Worm (Caenorhabditis elegans) whole organism, L3 larva: Measurements from ENCODE around the gene sra-6.

Experiments used
- R02D3.7 ChIP-seq: fragments of 150-350 bp; optimal IDR thresholded peaks from 2 replicates; lab custom pipeline; 2014; ENCODE audit warnings: missing biosample characterization, missing genetic modification characterization
- aly-2 ChIP-seq: fragments of 150-350 bp; optimal IDR thresholded peaks from 2 replicates; lab custom pipeline; 2014; ENCODE audit warnings: missing biosample characterization, missing genetic modification characterization
- ceh-28 ChIP-seq: fragments of 150-350 bp; optimal IDR thresholded peaks from 2 replicates; lab custom pipeline; 2014; ENCODE audit warnings: missing biosample characterization, missing genetic modification reagents, missing genetic modification characterization
- ceh-82 ChIP-seq: fragments of 150-350 bp; optimal IDR thresholded peaks from 2 replicates; lab custom pipeline; 2014; ENCODE audit warnings: missing biosample characterization, missing genetic modification characterization
- ceh-9 ChIP-seq: sonication (generic microtip); optimal IDR thresholded peaks from 2 replicates; lab custom pipeline; 2018; ENCODE audit warnings: missing biosample characterization, missing genetic modification characterization
- egl-27 ChIP-seq: sonication (generic microtip); optimal IDR thresholded peaks from 4 replicates; lab custom pipeline; 2017; ENCODE audit warnings: missing biosample characterization, missing genetic modification reagents, missing genetic modification characterization
- egl-5 ChIP-seq: fragments of 150-350 bp; optimal IDR thresholded peaks from 2 replicates; lab custom pipeline; 2017; ENCODE audit warnings: missing biosample characterization, missing genetic modification reagents, missing genetic modification characterization, inconsistent platforms
- elt-2 ChIP-seq: sonication (generic microtip); optimal IDR thresholded peaks from 2 replicates; lab custom pipeline; 2016; ENCODE audit warnings: missing genetic modification reagents, mild to moderate bottlenecking, missing genetic modification characterization, missing compliant biosample characterization
- eor-1 ChIP-seq, 2 experiments: fragments of 150-350 bp; optimal IDR thresholded peaks; 2 replicates each; lab custom pipeline; 2014 to 2018; ENCODE audit warnings: missing biosample characterization in 2 of 2, missing genetic modification characterization in 2 of 2
- fkh-10 ChIP-seq: sonication (generic microtip); optimal IDR thresholded peaks from 2 replicates; lab custom pipeline; 2017; ENCODE audit warnings: missing biosample characterization, missing genetic modification reagents, missing genetic modification characterization
- hmg-11 ChIP-seq: sonication (generic microtip); optimal IDR thresholded peaks from 2 replicates; lab custom pipeline; 2016; ENCODE audit warnings: missing genetic modification characterization, missing compliant biosample characterization
- jun-1 ChIP-seq: fragments of 150-350 bp; optimal IDR thresholded peaks from 2 replicates; lab custom pipeline; 2014; ENCODE audit warnings: missing biosample characterization, missing genetic modification reagents, missing genetic modification characterization
- lin-15B ChIP-seq: fragments of 150-350 bp; optimal IDR thresholded peaks from 2 replicates; lab custom pipeline; 2014; ENCODE audit warnings: missing biosample characterization, missing genetic modification characterization
- lin-39 ChIP-seq: fragments of 150-350 bp; optimal IDR thresholded peaks from 2 replicates; lab custom pipeline; 2018; ENCODE audit warnings: missing biosample characterization, missing genetic modification reagents, missing genetic modification characterization
- lsy-12 ChIP-seq: sonication (generic microtip); optimal IDR thresholded peaks from 2 replicates; lab custom pipeline; 2016; ENCODE audit warnings: mild to moderate bottlenecking, missing genetic modification characterization, missing compliant biosample characterization
- mdl-1 ChIP-seq: fragments of 150-350 bp; optimal IDR thresholded peaks from 2 replicates; lab custom pipeline; 2014; ENCODE audit warnings: missing biosample characterization, missing genetic modification characterization
- mml-1 ChIP-seq: fragments of 150-350 bp; sonication (generic microtip); optimal IDR thresholded peaks from 3 replicates; lab custom pipeline; 2014; ENCODE audit warnings: missing biosample characterization, missing genetic modification characterization
- nhr-11 ChIP-seq: fragments of 150-350 bp; optimal IDR thresholded peaks from 2 replicates; lab custom pipeline; 2014; ENCODE audit warnings: missing biosample characterization, missing genetic modification characterization
- nhr-23 ChIP-seq: fragments of 150-350 bp; optimal IDR thresholded peaks from 2 replicates; lab custom pipeline; 2014; ENCODE audit warnings: missing biosample characterization, missing genetic modification reagents, missing genetic modification characterization
- nhr-28 ChIP-seq: fragments of 150-350 bp; optimal IDR thresholded peaks from 2 replicates; lab custom pipeline; 2014; ENCODE audit warnings: missing biosample characterization, missing genetic modification characterization
- nhr-43 ChIP-seq: sonication (generic microtip); optimal IDR thresholded peaks from 2 replicates; lab custom pipeline; 2016; ENCODE audit warnings: mild to moderate bottlenecking, missing genetic modification characterization, missing compliant biosample characterization; ENCODE audit not compliant: poor library complexity, severe bottlenecking
- nhr-67 ChIP-seq: fragments of 150-350 bp; optimal IDR thresholded peaks from 2 replicates; lab custom pipeline; 2014; ENCODE audit warnings: missing biosample characterization, missing genetic modification characterization
- nhr-76 ChIP-seq: fragments of 150-350 bp; sonication (generic microtip); optimal IDR thresholded peaks from 5 replicates; lab custom pipeline; 2014; ENCODE audit warnings: missing biosample characterization, missing genetic modification characterization
- nhr-77 ChIP-seq: fragments of 150-350 bp; optimal IDR thresholded peaks from 2 replicates; lab custom pipeline; 2014; ENCODE audit warnings: missing biosample characterization, missing genetic modification characterization
- pha-4 ChIP-seq: fragments of 150-350 bp; optimal IDR thresholded peaks from 2 replicates; lab custom pipeline; 2014; ENCODE audit warnings: missing biosample characterization, missing genetic modification reagents, missing genetic modification characterization
- sea-2 ChIP-seq: fragments of 150-350 bp; sonication (generic microtip); optimal IDR thresholded peaks from 4 replicates; lab custom pipeline; 2014; ENCODE audit warnings: missing biosample characterization, missing genetic modification reagents, missing genetic modification characterization
- skn-1 ChIP-seq: fragments of 150-350 bp; optimal IDR thresholded peaks from 2 replicates; lab custom pipeline; 2014; ENCODE audit warnings: missing biosample characterization, missing genetic modification characterization
- tbx-2 ChIP-seq: sonication (generic microtip); optimal IDR thresholded peaks from 2 replicates; lab custom pipeline; 2016; ENCODE audit warnings: mild to moderate bottlenecking, missing genetic modification characterization, missing compliant biosample characterization
- unc-39 ChIP-seq: sonication (generic microtip); optimal IDR thresholded peaks from 4 replicates; lab custom pipeline; 2017; ENCODE audit warnings: missing biosample characterization, missing genetic modification characterization
- unc-62 ChIP-seq: fragments of 150-350 bp; sonication (generic microtip); optimal IDR thresholded peaks from 4 replicates; lab custom pipeline; 2014; ENCODE audit warnings: missing biosample characterization, missing genetic modification reagents, missing genetic modification characterization
- zag-1 ChIP-seq: fragments of 150-350 bp; optimal IDR thresholded peaks from 2 replicates; lab custom pipeline; 2014; ENCODE audit warnings: missing biosample characterization, missing genetic modification characterization
- ztf-4 ChIP-seq: fragments of 150-350 bp; optimal IDR thresholded peaks from 2 replicates; lab custom pipeline; 2014; ENCODE audit warnings: missing biosample characterization, missing genetic modification characterization

sra-6 gene

ce11 chrII:9537429-9537828, 13.2 kb downstream of the sra-6 start, which contains the start of gene sra-8:
Gene sra-8, plus strand, starts transcription at chrII:9537729.
- TF ChIP-seq aly-2 (no peak), fkh-10 (GFP tag; lab: Kevin White, UChicago) (no peak), egl-27 (tag; lab: Kevin White, UChicago) (no peak), ceh-82 (tag; lab: Kevin White, UChicago) (no peak)

ce11 chrII:9532011-9532410, 18.6 kb downstream of the sra-6 start, which contains the start of gene sra-9:
Gene sra-9, plus strand, starts transcription at chrII:9532311.
- no peak for TF ChIP-seq mml-1
- no peak for TF ChIP-seq sea-2
- no peak for TF ChIP-seq hmg-11 (tag; lab: Kevin White, UChicago)
- TF ChIP-seq nhr-28 (tag; lab: Kevin White, UChicago), result no peak

ce11 chrII:9528480-9528879, 22.1 kb downstream of the sra-6 start, which contains the start of gene sra-2:
Gene sra-2, plus strand, starts transcription at chrII:9528780.
- no peak for TF ChIP-seq ceh-82 (tag; lab: Kevin White, UChicago)

- no peak for TF ChIP-seq jun-1 (tag; lab: Kevin White, UChicago)
- no peak for TF ChIP-seq R02D3.7 (tag; lab: Kevin White, UChicago)
- no peak for TF ChIP-seq nhr-11
- no peak for TF ChIP-seq ceh-82 (tag; lab: Kevin White, UChicago)
Measured at ce11 chrII:9523539-9524224, 26.9 kb downstream of the sra-6 start, which contains the start of gene mex-6. Gene mex-6, plus strand, starts transcription at chrII:9524174.

- TF ChIP-seq sea-2, result no peak
- no peak for TF ChIP-seq unc-39 (tag; lab: Kevin White, UChicago)
- TF ChIP-seq tbx-2, result no peak
- TF ChIP-seq nhr-43, result no peak
- no peak for TF ChIP-seq unc-62 (GFP tag; lab: Kevin White, UChicago)
- no peak for TF ChIP-seq zag-1 (tag; lab: Kevin White, UChicago)
- no peak for TF ChIP-seq elt-2 (tag; lab: Kevin White, UChicago)
- no peak for TF ChIP-seq lin-15B
- TF ChIP-seq nhr-67 (tag; lab: Kevin White, UChicago), result no peak
- TF ChIP-seq nhr-77 (tag; lab: Kevin White, UChicago), result no peak
- no peak for TF ChIP-seq nhr-76 (tag; lab: Kevin White, UChicago)
- no peak for TF ChIP-seq mml-1
- TF ChIP-seq mdl-1 (tag; lab: Kevin White, UChicago), result no peak
- no peak for TF ChIP-seq lin-39 (tag; lab: Kevin White, UChicago)
- no peak for TF ChIP-seq ztf-4 (tag; lab: Kevin White, UChicago)
- TF ChIP-seq fkh-10 (GFP tag; lab: Kevin White, UChicago), result no peak
- no peak for TF ChIP-seq lsy-12 (tag; lab: Kevin White, UChicago)
- TF ChIP-seq nhr-28 (tag; lab: Kevin White, UChicago), result no peak
- no peak for TF ChIP-seq nhr-23 (tag; lab: Kevin White, UChicago)
- TF ChIP-seq nhr-11, result no peak
Measured at ce11 chrII:9522986-9523385, 27.6 kb downstream of the sra-6 start, which contains the start of gene AH6.17. Gene AH6.17, plus strand, starts transcription at chrII:9523170.

- TF ChIP-seq eor-1 (tag; optimal IDR thresholded peaks at IDR 0.05; lab: Kevin White, UChicago) (no peak), egl-5 (no peak), nhr-28 (tag; lab: Kevin White, UChicago) (no peak), ceh-82 (tag; lab: Kevin White, UChicago) (no peak), nhr-76 (tag; lab: Kevin White, UChicago) (no peak), ceh-9 (tag; lab: Kevin White, UChicago) (no peak), elt-2 (tag; lab: Kevin White, UChicago) (no peak), ceh-28 (tag; lab: Kevin White, UChicago) (no peak), jun-1 (tag; lab: Kevin White, UChicago) (no peak), unc-39 (tag; lab: Kevin White, UChicago) (no peak), nhr-11 (no peak), skn-1 (tag; lab: Kevin White, UChicago) (no peak), pha-4 (no peak)
- TF ChIP-seq, all 47 proteins: peak for 0
Measured at ce11 chrII:9521570-9521969, 29.0 kb downstream of the sra-6 start, which contains the start of gene sra-1. Gene sra-1, minus strand, starts transcription at chrII:9521670.
